Worm (Caenorhabditis elegans): Measurements from ENCODE around the gene wdr-5.2.

wdr-5.2 gene

ce11 chrX:14324289-14324688 is 25.6 kb upstream of the wdr-5.2 start (continued):
- TF ChIP-seq ceh-34 (tag; optimal IDR thresholded peaks at IDR 0.05) = no peak

- TF ChIP-seq pha-4 (tag; optimal IDR thresholded peaks at IDR 0.05) = no peak
- no peak for TF ChIP-seq hlh-13 (GFP tag; optimal IDR thresholded peaks at IDR 0.05)
- no peak for TF ChIP-seq tbx-7 (tag; optimal IDR thresholded peaks at IDR 0.05)
- no peak for TF ChIP-seq K02D7.2 (tag; optimal IDR thresholded peaks at IDR 0.05)
- TF ChIP-seq ahr-1 (tag; optimal IDR thresholded peaks at IDR 0.05) = no peak
These were observed 23.3 kb upstream of the wdr-5.2 start for ce11 chrX:14326578-14326977.

- no peak for TF ChIP-seq dmd-4 (tag; optimal IDR thresholded peaks at IDR 0.05; ENCODE audit: borderline replicate concordance)
- no peak for TF ChIP-seq zip-5 (tag; optimal IDR thresholded peaks at IDR 0.05)
- no peak for TF ChIP-seq K02D7.2 (tag; optimal IDR thresholded peaks at IDR 0.05)
- TF ChIP-seq hlh-15 (tag; optimal IDR thresholded peaks at IDR 0.05) = no peak
- no peak for TF ChIP-seq ceh-18 (tag; optimal IDR thresholded peaks at IDR 0.05)
- no peak for TF ChIP-seq ttx-3 (tag; optimal IDR thresholded peaks at IDR 0.05)
- TF ChIP-seq unc-86 (tag; optimal IDR thresholded peaks at IDR 0.05) = no peak
- TF ChIP-seq ceh-19 (GFP tag; optimal IDR thresholded peaks at IDR 0.05) = no peak
- no peak for TF ChIP-seq mec-3 (tag; optimal IDR thresholded peaks at IDR 0.05; ENCODE audit: borderline replicate concordance)
- no peak for TF ChIP-seq npax-4 (tag; optimal IDR thresholded peaks at IDR 0.05)
These were observed 22.5 kb upstream of the wdr-5.2 start, which contains the start of gene C11H1.7 for ce11 chrX:14327398-14327797. Gene C11H1.7 (plus strand): TSS chrX:14327409.

ce11 chrX:14329348-14329747 is 20.6 kb upstream of the wdr-5.2 start:
- peak; percentile 44 for TF ChIP-seq ceh-31 (tag; optimal IDR thresholded peaks at IDR 0.05)
- TF ChIP-seq pat-9 (tag; optimal IDR thresholded peaks at IDR 0.05) = no peak
- TF ChIP-seq K09A11.1 (tag; optimal IDR thresholded peaks at IDR 0.05; ENCODE audit: insufficient read depth) = no peak

ce11 chrX:14334151-14334550 is 15.8 kb upstream of the wdr-5.2 start:
- TF ChIP-seq dmd-4 (tag; optimal IDR thresholded peaks at IDR 0.05; ENCODE audit: borderline replicate concordance) (no peak), ceh-34 (tag; optimal IDR thresholded peaks at IDR 0.05) (peak; percentile 3), ceh-45 (GFP tag; IDR thresholded peaks at IDR 0.05) (no peak), sdc-2 (tag; optimal IDR thresholded peaks at IDR 0.05) (peak; percentile 12), nfya-1 (tag; optimal IDR thresholded peaks at IDR 0.05) (peak; percentile 6)

ce11 chrX:14335220-14335619 is 14.7 kb upstream of the wdr-5.2 start, which contains the start of gene K04G11.1:
Gene K04G11.1 (plus strand): TSS chrX:14335520.
- TF ChIP-seq K02D7.2 (tag; optimal IDR thresholded peaks at IDR 0.05) (no peak), unc-3 (GFP tag; conservative IDR thresholded peaks at IDR 0.05) (no peak), unc-3 (tag; optimal IDR thresholded peaks at IDR 0.05) (no peak), ceh-45 (GFP tag; IDR thresholded peaks at IDR 0.05) (no peak), tbx-7 (tag; optimal IDR thresholded peaks at IDR 0.05) (no peak), lim-6 (tag; optimal IDR thresholded peaks at IDR 0.05) (no peak), ceh-9 (tag; optimal IDR thresholded peaks at IDR 0.05) (no peak), F13H6.1 (tag; optimal IDR thresholded peaks at IDR 0.05) (no peak), fkh-6 (tag; optimal IDR thresholded peaks at IDR 0.05) (no peak), elt-4 (tag; optimal IDR thresholded peaks at IDR 0.05) (no peak), C38D4.7 (GFP tag; optimal IDR thresholded peaks at IDR 0.05) (no peak), hlh-8 (tag; optimal IDR thresholded peaks at IDR 0.05) (no peak), tbx-2 (tag; optimal IDR thresholded peaks at IDR 0.05) (no peak), ztf-16 (tag; optimal IDR thresholded peaks at IDR 0.05) (no peak), zip-5 (tag; optimal IDR thresholded peaks at IDR 0.05) (no peak), fax-1 (tag; optimal IDR thresholded peaks at IDR 0.05) (no peak), ahr-1 (tag; optimal IDR thresholded peaks at IDR 0.05) (no peak)

All from whole organism, late embryonic.